Worm (Caenorhabditis elegans): ENCODE data around the gene glb-34.

DNA sequence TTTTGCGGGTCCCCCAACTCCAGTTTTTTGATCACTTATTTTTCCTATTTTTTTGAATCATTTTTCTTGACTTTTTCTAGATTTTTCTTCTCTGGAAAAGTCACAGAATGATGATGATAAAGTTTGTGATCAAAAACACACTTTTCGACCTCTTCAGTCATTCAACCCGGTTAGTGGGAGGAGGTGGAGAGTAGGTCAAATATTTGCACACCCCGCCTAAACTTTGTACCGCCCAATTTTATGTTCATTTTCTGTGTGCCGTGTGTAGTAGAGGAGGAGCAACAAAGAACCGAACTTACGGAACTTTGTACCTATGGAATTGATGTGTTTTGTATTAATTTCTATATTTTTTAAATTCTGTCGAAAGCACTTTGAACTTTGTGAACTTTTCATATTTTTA, 45.0 kb upstream of the glb-34 start:
- TF ChIP-seq unc-62 (GFP tag; optimal IDR thresholded peaks at IDR 0.05): no peak
- TF ChIP-seq tbx-8 (GFP tag; optimal IDR thresholded peaks at IDR 0.05): no peak
- TF ChIP-seq elt-3 (tag; optimal IDR thresholded peaks at IDR 0.05): no peak
- TF ChIP-seq mep-1 (tag; optimal IDR thresholded peaks at IDR 0.05): no peak
- no peak for TF ChIP-seq sptf-1 (tag; optimal IDR thresholded peaks at IDR 0.05)
- TF ChIP-seq zip-8 (tag; optimal IDR thresholded peaks at IDR 0.05): no peak
- no peak for TF ChIP-seq elt-1 (tag; optimal IDR thresholded peaks at IDR 0.05; ENCODE audit: borderline replicate concordance, insufficient read depth)
- no peak for TF ChIP-seq ztf-11 (tag; optimal IDR thresholded peaks at IDR 0.05)
- TF ChIP-seq nhr-2 (tag; optimal IDR thresholded peaks at IDR 0.05): no peak
- TF ChIP-seq nhr-12 (tag; optimal IDR thresholded peaks at IDR 0.05): no peak
- TF ChIP-seq snpc-4 (tag; optimal IDR thresholded peaks at IDR 0.05): no peak
- no peak for TF ChIP-seq mab-5 (tag; optimal IDR thresholded peaks at IDR 0.05)
